Fruit fly (Drosophila melanogaster): ENCODE measurements around the gene GatC.

Gene GatC

dm6 chr2L:13833058-13833457 lies at the start of gene GatC, which contains the start of the genes PolG2 and Polr2C (continued):
- TF ChIP-seq Nf-YC (tag; optimal IDR thresholded peaks at IDR 0.05) (no peak), YL-1 (GFP tag; optimal IDR thresholded peaks at IDR 0.05) (peak; percentile 62), NfI (GFP tag; optimal IDR thresholded peaks at IDR 0.05) (peak; percentile 60), Hsf (GFP tag; optimal IDR thresholded peaks at IDR 0.05) (peak; percentile 37), CG33557 (GFP tag; optimal IDR thresholded peaks at IDR 0.05) (no peak), Sry-δ (GFP tag; optimal IDR thresholded peaks at IDR 0.05) (peak; percentile 95), CG2116 (GFP tag; optimal IDR thresholded peaks at IDR 0.05) (peak; percentile 66), CG4282 (GFP tag; optimal IDR thresholded peaks at IDR 0.05) (no peak), cad (GFP tag; optimal IDR thresholded peaks at IDR 0.05) (no peak), esg (GFP tag; conservative IDR thresholded peaks at IDR 0.05) (peak; percentile 37; the same call in 1 of the 2 replicates), sr (GFP tag; IDR thresholded peaks at IDR 0.05) (no peak), nau (GFP tag; optimal IDR thresholded peaks at IDR 0.05) (no peak), peb (GFP tag; IDR thresholded peaks at IDR 0.05) (no peak), Mad (GFP tag; optimal IDR thresholded peaks at IDR 0.05) (no peak), NC2α (GFP tag; optimal IDR thresholded peaks at IDR 0.05) (no peak), CG17912 (GFP tag; optimal IDR thresholded peaks at IDR 0.05) (no peak), wdn (GFP tag; IDR thresholded peaks at IDR 0.05) (no peak), CG9437 (GFP tag; optimal IDR thresholded peaks at IDR 0.05) (no peak), Bteb2 (GFP tag; optimal IDR thresholded peaks at IDR 0.05) (peak; percentile 58), CG16863 (GFP tag; optimal IDR thresholded peaks at IDR 0.05) (peak; percentile 38), CG11504 (tag; optimal IDR thresholded peaks at IDR 0.05) (no peak), NK7.1 (GFP tag; optimal IDR thresholded peaks at IDR 0.05) (no peak), gsb (GFP tag; IDR thresholded peaks at IDR 0.05) (no peak), ems (GFP tag; optimal IDR thresholded peaks at IDR 0.05) (no peak), CG15479 (GFP tag; optimal IDR thresholded peaks at IDR 0.05) (no peak), CG4820 (GFP tag; optimal IDR thresholded peaks at IDR 0.05) (no peak), en (GFP tag; optimal IDR thresholded peaks at IDR 0.05) (no peak), CG9215 (GFP tag; IDR thresholded peaks at IDR 0.05) (peak; percentile 39; the same call in 1 of the 2 replicates), CG3838 (GFP tag; optimal IDR thresholded peaks at IDR 0.05) (peak; percentile 60), run (tag; optimal IDR thresholded peaks at IDR 0.05) (no peak), Rx (GFP tag; IDR thresholded peaks at IDR 0.05) (no peak), CG10366 (GFP tag; IDR thresholded peaks at IDR 0.05) (peak; percentile 67), Doc3 (GFP tag; IDR thresholded peaks at IDR 0.05; ENCODE audit: partially characterized antibody) (peak; percentile 62; the same call in 2 of the 3 replicates), hbn (GFP tag; IDR thresholded peaks at IDR 0.05; ENCODE audit: partially characterized antibody) (peak; percentile 79), CG4617 (GFP tag; optimal IDR thresholded peaks at IDR 0.05; ENCODE audit: borderline replicate concordance) (peak; percentile 94), CG2202 (tag; optimal IDR thresholded peaks at IDR 0.05) (no peak), Trl (optimal IDR thresholded peaks at IDR 0.05) (no peak), Trl (GFP tag; optimal IDR thresholded peaks at IDR 0.05) (no peak), slbo (GFP tag; IDR thresholded peaks at IDR 0.05) (peak; percentile 76), CG14965 (GFP tag; optimal IDR thresholded peaks at IDR 0.05; ENCODE audit: borderline replicate concordance) (no peak), Atf3 (GFP tag; optimal IDR thresholded peaks at IDR 0.05) (peak; percentile 35), CG8281 (tag; optimal IDR thresholded peaks at IDR 0.05) (no peak), CG7928 (GFP tag; optimal IDR thresholded peaks at IDR 0.05) (peak; percentile 76), exex (tag; optimal IDR thresholded peaks at IDR 0.05) (no peak), hth (optimal IDR thresholded peaks at IDR 0.05) (no peak), gfzf (GFP tag; optimal IDR thresholded peaks at IDR 0.05) (peak; percentile 52), CG6683 (GFP tag; optimal IDR thresholded peaks at IDR 0.05) (no peak), CG12155 (GFP tag; optimal IDR thresholded peaks at IDR 0.05) (peak; percentile 25), CG14441 (GFP tag; IDR thresholded peaks at IDR 0.05) (no peak), CG11093 (GFP tag; IDR thresholded peaks at IDR 0.05) (no peak), CG1832 (GFP tag; optimal IDR thresholded peaks at IDR 0.05) (no peak), Gug (GFP tag; IDR thresholded peaks at IDR 0.05) (no peak; the same call in 3 of the 4 replicates)
